Worm (Caenorhabditis elegans) whole organism, L1 larva: ENCODE data around the gene CD4.1.
A peak's percentile ranks its signal among the peaks of the same experiment; 100 is the strongest.

ENCODE experiments used
- C16A3.4 ChIP-seq: fragments of 150-350 bp; optimal IDR thresholded peaks from 2 replicates; lab custom pipeline; 2014; ENCODE audit warnings: missing biosample characterization, missing genetic modification characterization
- C34B4.2 ChIP-seq: sonication (generic microtip); optimal IDR thresholded peaks from 2 replicates; lab custom pipeline; 2017; ENCODE audit warnings: mild to moderate bottlenecking, missing genetic modification characterization, missing compliant biosample characterization
- F16B12.6 ChIP-seq: fragments of 150-350 bp; optimal IDR thresholded peaks from 2 replicates; lab custom pipeline; 2014; ENCODE audit warnings: missing biosample characterization, missing genetic modification characterization
- Y116A8C.19 ChIP-seq: sonication (generic microtip); optimal IDR thresholded peaks from 2 replicates; lab custom pipeline; 2016; ENCODE audit warnings: missing compliant biosample characterization, missing genetic modification characterization, borderline replicate concordance
- aha-1 ChIP-seq: fragments of 150-350 bp; optimal IDR thresholded peaks from 2 replicates; lab custom pipeline; 2014; ENCODE audit warnings: missing biosample characterization, missing genetic modification characterization
- alr-1 ChIP-seq: fragments of 200-800 bp; sonication (Bioruptor generic); optimal IDR thresholded peaks from 2 replicates; lab custom pipeline; 2018; ENCODE audit warnings: borderline replicate concordance, mild to moderate bottlenecking, missing genetic modification characterization, missing compliant biosample characterization
- blmp-1 ChIP-seq: fragments of 150-350 bp; optimal IDR thresholded peaks from 2 replicates; lab custom pipeline; 2014; ENCODE audit warnings: missing biosample characterization, missing genetic modification characterization
- ceh-63 ChIP-seq: fragments of 200-800 bp; sonication (Bioruptor generic); optimal IDR thresholded peaks from 2 replicates; lab custom pipeline; 2018; ENCODE audit warnings: mild to moderate bottlenecking, missing genetic modification characterization, missing compliant biosample characterization
- ceh-82 ChIP-seq, 3 experiments: fragments of 150-350 bp in 1 of 3; sonication (generic microtip) in 2 of 3; optimal IDR thresholded peaks; 2 replicates each; lab custom pipeline; 2014 to 2017; ENCODE audit warnings: missing biosample characterization in 3 of 3, missing genetic modification characterization in 3 of 3
- ceh-88 ChIP-seq: fragments of 200-800 bp; sonication (Bioruptor generic); IDR thresholded peaks from 2 replicates; pipeline ENCODE4 v1.3.6; 2022; ENCODE audit warnings: missing genetic modification characterization, missing compliant biosample characterization
- ceh-90 ChIP-seq: sonication (generic microtip); optimal IDR thresholded peaks from 2 replicates; lab custom pipeline; 2016; ENCODE audit warnings: missing genetic modification characterization, missing compliant biosample characterization
- ces-1 ChIP-seq: fragments of 150-350 bp; optimal IDR thresholded peaks from 2 replicates; lab custom pipeline; 2014; ENCODE audit warnings: missing biosample characterization, missing genetic modification reagents, missing genetic modification characterization
- efl-1 ChIP-seq, 4 experiments: fragments of 150-350 bp; optimal IDR thresholded peaks in 3 of 4; peaks in 1 of 4; 1 replicate in 1 of 4; 2 replicates in 3 of 4; lab custom pipeline; 2014; ENCODE audit warnings: missing biosample characterization in 2 of 4, missing genetic modification characterization in 2 of 4, missing genetic modification reagents in 2 of 4
- efl-3 ChIP-seq: fragments of 200-800 bp; sonication (Bioruptor generic); optimal IDR thresholded peaks from 2 replicates; lab custom pipeline; 2018; ENCODE audit warnings: mild to moderate bottlenecking, missing genetic modification characterization, missing compliant biosample characterization
- egl-13 ChIP-seq: sonication (generic microtip); optimal IDR thresholded peaks from 2 replicates; lab custom pipeline; 2016; ENCODE audit warnings: missing genotype, missing genetic modification reagents, missing genetic modification characterization, missing compliant biosample characterization
- egl-27 ChIP-seq, 2 experiments: fragments of 150-350 bp in 1 of 2; sonication (generic microtip); optimal IDR thresholded peaks; 3 replicates each; lab custom pipeline; 2017 to 2018; ENCODE audit warnings: missing biosample characterization in 2 of 2, missing genetic modification characterization in 2 of 2, missing genetic modification reagents in 2 of 2
- elt-2 ChIP-seq: sonication (generic microtip); optimal IDR thresholded peaks from 2 replicates; lab custom pipeline; 2016; ENCODE audit warnings: missing genetic modification characterization, mild to moderate bottlenecking, inconsistent platforms, missing compliant biosample characterization, missing genetic modification reagents
- elt-3 ChIP-seq, 6 experiments: fragments of 150-350 bp in 1 of 6; sonication (generic microtip); optimal IDR thresholded peaks; 2 replicates each; lab custom pipeline; 2017 to 2018; ENCODE audit warnings: missing biosample characterization in 6 of 6, missing genetic modification characterization in 6 of 6, inconsistent platforms in 1 of 6
- fkh-10 ChIP-seq: sonication (generic microtip); optimal IDR thresholded peaks from 2 replicates; lab custom pipeline; 2017; ENCODE audit warnings: missing biosample characterization, missing genetic modification reagents, missing genetic modification characterization
- fkh-4 ChIP-seq: sonication (generic microtip); optimal IDR thresholded peaks from 2 replicates; lab custom pipeline; 2016; ENCODE audit warnings: missing compliant biosample characterization, missing genetic modification characterization, borderline replicate concordance
- fos-1 ChIP-seq: fragments of 150-350 bp; optimal IDR thresholded peaks from 2 replicates; lab custom pipeline; 2014; ENCODE audit warnings: missing biosample characterization, missing genetic modification characterization
- hlh-17 ChIP-seq: fragments of 200-800 bp; sonication (Bioruptor generic); optimal IDR thresholded peaks from 2 replicates; lab custom pipeline; 2018; ENCODE audit warnings: missing genetic modification characterization, mild to moderate bottlenecking, missing compliant biosample characterization, moderate library complexity, borderline replicate concordance
- hlh-4 ChIP-seq: sonication (generic microtip); optimal IDR thresholded peaks from 2 replicates; lab custom pipeline; 2016; ENCODE audit warnings: mild to moderate bottlenecking, missing genetic modification characterization, missing compliant biosample characterization
- hpl-2 ChIP-seq: fragments of 150-350 bp; optimal IDR thresholded peaks from 2 replicates; lab custom pipeline; 2014; ENCODE audit warnings: missing biosample characterization, missing genetic modification reagents, missing genetic modification characterization
- lin-13 ChIP-seq: fragments of 150-350 bp; optimal IDR thresholded peaks from 2 replicates; lab custom pipeline; 2014; ENCODE audit warnings: missing biosample characterization, missing genetic modification reagents, missing genetic modification characterization
- lin-14 ChIP-seq: fragments of 200-800 bp; sonication (Bioruptor generic); optimal IDR thresholded peaks from 2 replicates; lab custom pipeline; 2018; ENCODE audit warnings: mild to moderate bottlenecking, missing genetic modification characterization, moderate library complexity, missing compliant biosample characterization
- lin-15B ChIP-seq: fragments of 150-350 bp; sonication (generic microtip); optimal IDR thresholded peaks from 3 replicates; lab custom pipeline; 2014; ENCODE audit warnings: missing biosample characterization, missing genetic modification characterization
- lin-39 ChIP-seq: fragments of 150-350 bp; optimal IDR thresholded peaks from 2 replicates; lab custom pipeline; 2014; ENCODE audit warnings: missing biosample characterization, missing genetic modification reagents, missing genetic modification characterization
- mep-1 ChIP-seq: fragments of 150-350 bp; optimal IDR thresholded peaks from 2 replicates; lab custom pipeline; 2014; ENCODE audit warnings: missing biosample characterization, missing genetic modification characterization
- nhr-11 ChIP-seq: fragments of 150-350 bp; optimal IDR thresholded peaks from 2 replicates; lab custom pipeline; 2014; ENCODE audit warnings: missing biosample characterization, missing genetic modification characterization
- nhr-12 ChIP-seq: sonication (generic microtip); optimal IDR thresholded peaks from 2 replicates; lab custom pipeline; 2017; ENCODE audit warnings: missing biosample characterization, missing genetic modification characterization
- nhr-47 ChIP-seq: sonication (generic microtip); optimal IDR thresholded peaks from 2 replicates; lab custom pipeline; 2016; ENCODE audit warnings: mild to moderate bottlenecking, missing genetic modification characterization, moderate library complexity, missing compliant biosample characterization
- nhr-71 ChIP-seq: sonication (generic microtip); optimal IDR thresholded peaks from 2 replicates; lab custom pipeline; 2016; ENCODE audit warnings: mild to moderate bottlenecking, missing genetic modification characterization, moderate library complexity, missing compliant biosample characterization
- nhr-76 ChIP-seq: sonication (generic microtip); optimal IDR thresholded peaks from 2 replicates; lab custom pipeline; 2017; ENCODE audit warnings: missing biosample characterization, missing genetic modification characterization
- nhr-77 ChIP-seq: fragments of 150-350 bp; optimal IDR thresholded peaks from 2 replicates; lab custom pipeline; 2014; ENCODE audit warnings: missing biosample characterization, missing genetic modification characterization
- rnt-1 ChIP-seq: sonication (generic microtip); optimal IDR thresholded peaks from 2 replicates; lab custom pipeline; 2016; ENCODE audit warnings: mild to moderate bottlenecking, missing genetic modification characterization, moderate library complexity, missing compliant biosample characterization
- skn-1 ChIP-seq: fragments of 150-350 bp; optimal IDR thresholded peaks from 2 replicates; lab custom pipeline; 2014; ENCODE audit warnings: missing biosample characterization, missing genetic modification characterization
- snu-23 ChIP-seq: sonication (generic microtip); optimal IDR thresholded peaks from 2 replicates; lab custom pipeline; 2016; ENCODE audit warnings: missing genetic modification characterization, missing compliant biosample characterization
- sptf-1 ChIP-seq: fragments of 150-350 bp; optimal IDR thresholded peaks from 2 replicates; lab custom pipeline; 2014; ENCODE audit warnings: missing biosample characterization, missing genetic modification characterization
- sup-37 ChIP-seq: fragments of 200-800 bp; sonication (Bioruptor generic); optimal IDR thresholded peaks from 2 replicates; lab custom pipeline; 2018; ENCODE audit warnings: mild to moderate bottlenecking, missing genetic modification characterization, missing compliant biosample characterization
- swsn-7 ChIP-seq: sonication (generic microtip); optimal IDR thresholded peaks from 2 replicates; lab custom pipeline; 2016; ENCODE audit warnings: missing genetic modification characterization, missing compliant biosample characterization
- tlp-1 ChIP-seq: fragments of 150-350 bp; optimal IDR thresholded peaks from 2 replicates; lab custom pipeline; 2014; ENCODE audit warnings: missing biosample characterization, missing genetic modification characterization
- unc-30 ChIP-seq: sonication (generic microtip); optimal IDR thresholded peaks from 2 replicates; lab custom pipeline; 2017; ENCODE audit warnings: missing biosample characterization, missing genetic modification characterization
- unc-86 ChIP-seq: sonication (generic microtip); optimal IDR thresholded peaks from 2 replicates; lab custom pipeline; 2016; ENCODE audit warnings: missing genetic modification characterization, missing compliant biosample characterization
- vab-15 ChIP-seq: sonication (generic microtip); optimal IDR thresholded peaks from 2 replicates; lab custom pipeline; 2017; ENCODE audit warnings: missing genotype, mild to moderate bottlenecking, missing genetic modification characterization, missing compliant biosample characterization

The CD4.1 gene

ce11 chrV:5581312-5581711 is 25.0 kb upstream of the CD4.1 start, which contains the start of gene klc-2:
klc-2 (minus strand) TSS chrV:5581412.
- TF ChIP-seq ceh-90 (tag; lab: Kevin White, UChicago) (no peak), unc-30 (tag; lab: Kevin White, UChicago) (no peak)

- TF ChIP-seq rnt-1 (tag; lab: Kevin White, UChicago), result no peak
- no peak for TF ChIP-seq C34B4.2 (tag; lab: Kevin White, UChicago)
- TF ChIP-seq fkh-10 (GFP tag; lab: Kevin White, UChicago), result peak; percentile 3
- TF ChIP-seq efl-1 (optimal IDR thresholded peaks at IDR 0.05; lab: Kevin White, UChicago), result no peak
- peak in 1 of 2 experiments; percentile 88 for TF ChIP-seq efl-1 (GFP tag; optimal IDR thresholded peaks at IDR 0.05 in 1 of 2; lab: Kevin White, UChicago)
- TF ChIP-seq blmp-1, result no peak
- TF ChIP-seq sptf-1 (tag; lab: Kevin White, UChicago), result no peak
- TF ChIP-seq efl-3 (GFP tag; lab: Kevin White, UChicago), result no peak
- TF ChIP-seq nhr-76 (tag; lab: Kevin White, UChicago), result no peak
- peak in 1 of 3 experiments; percentile 20 for TF ChIP-seq ceh-82 (tag; optimal IDR thresholded peaks at IDR 0.05; lab: Kevin White, UChicago)
- peak; percentile 63 for TF ChIP-seq lin-14
- no peak for TF ChIP-seq elt-3 (tag; optimal IDR thresholded peaks at IDR 0.05; lab: Kevin White, UChicago)
- peak; percentile 5 for TF ChIP-seq ces-1 (GFP tag; lab: Kevin White, UChicago)
- TF ChIP-seq snu-23 (GFP tag; lab: Kevin White, UChicago), result no peak
- TF ChIP-seq nhr-11 (tag; lab: Kevin White, UChicago), result no peak
These were observed 24.0 kb upstream of the CD4.1 start for ce11 chrV:5582308-5582707.

ce11 chrV:5582860-5583259 is 23.5 kb upstream of the CD4.1 start:
- TF ChIP-seq aha-1, result no peak
- TF ChIP-seq swsn-7 (tag; lab: Kevin White, UChicago), result no peak
- no peak for TF ChIP-seq hlh-17
- no peak for TF ChIP-seq alr-1
- no peak for TF ChIP-seq nhr-77 (tag; lab: Kevin White, UChicago)
- no peak for TF ChIP-seq unc-86 (tag; lab: Kevin White, UChicago)
- TF ChIP-seq mep-1 (tag; lab: Kevin White, UChicago), result no peak
- TF ChIP-seq efl-1 (optimal IDR thresholded peaks at IDR 0.05; lab: Kevin White, UChicago), result no peak
- TF ChIP-seq efl-1 (GFP tag; optimal IDR thresholded peaks at IDR 0.05 in 1 of 2; lab: Kevin White, UChicago), result no peak
- TF ChIP-seq nhr-71, result no peak
- TF ChIP-seq fos-1 (tag; lab: Kevin White, UChicago), result no peak
- TF ChIP-seq lin-39, result no peak
- no peak for TF ChIP-seq hlh-4
- TF ChIP-seq efl-3 (GFP tag; lab: Kevin White, UChicago), result no peak
- TF ChIP-seq C16A3.4 (tag; lab: Kevin White, UChicago), result no peak

- TF ChIP-seq lin-14 (no peak), sup-37 (no peak), elt-2 (tag; lab: Kevin White, UChicago) (no peak), ceh-90 (tag; lab: Kevin White, UChicago) (no peak), nhr-47 (no peak), elt-3 (tag; optimal IDR thresholded peaks at IDR 0.05; lab: Kevin White, UChicago) (no peak), blmp-1 (peak; percentile 66), C34B4.2 (tag; lab: Kevin White, UChicago) (no peak), ceh-88 (GFP tag; lab: Robert Waterston, UW) (no peak), fkh-4 (tag; lab: Kevin White, UChicago) (no peak), vab-15 (tag; lab: Kevin White, UChicago) (no peak), mep-1 (tag; lab: Kevin White, UChicago) (peak; percentile 55), tlp-1 (tag; lab: Kevin White, UChicago) (no peak), nhr-77 (tag; lab: Kevin White, UChicago) (no peak), egl-13 (no peak), F16B12.6 (tag; lab: Kevin White, UChicago) (peak; percentile 85), lin-39 (no peak), alr-1 (no peak), lin-15B (no peak), hpl-2 (GFP tag; lab: Kevin White, UChicago) (no peak), unc-86 (tag; lab: Kevin White, UChicago) (no peak), snu-23 (GFP tag; lab: Kevin White, UChicago) (peak; percentile 48), skn-1 (tag; lab: Kevin White, UChicago) (peak; percentile 90), ceh-63 (GFP tag; lab: Kevin White, UChicago) (no peak), Y116A8C.19 (tag; lab: Kevin White, UChicago) (no peak), fos-1 (tag; lab: Kevin White, UChicago) (no peak), egl-27 (tag; optimal IDR thresholded peaks at IDR 0.05; lab: Kevin White, UChicago) (no peak), lin-13 (GFP tag; lab: Kevin White, UChicago) (no peak), nhr-12 (no peak)
These were observed 22.0 kb upstream of the CD4.1 start, which contains the start of gene pas-6 for ce11 chrV:5584293-5584776. pas-6 (minus strand) TSS chrV:5584343.
